Fruit fly (Drosophila melanogaster): Measurements from ENCODE around the gene Fdx2.

Fdx2 gene

dm6 chr3L:4283428-4284089 is 8.7 kb upstream of the Fdx2 start, which contains the start of the genes srw and CG1316 (continued):
- TF ChIP-seq Dp (GFP tag; optimal IDR thresholded peaks at IDR 0.05), result peak; percentile 62
- peak; percentile 56 for TF ChIP-seq CG4617 (GFP tag; optimal IDR thresholded peaks at IDR 0.05; ENCODE audit: borderline replicate concordance)
- no peak for TF ChIP-seq chinmo (GFP tag; IDR thresholded peaks at IDR 0.05; ENCODE audit: partially characterized antibody)
- no peak for TF ChIP-seq cad (GFP tag; optimal IDR thresholded peaks at IDR 0.05)
- TF ChIP-seq CG12104 (GFP tag; optimal IDR thresholded peaks at IDR 0.05), result no peak
- TF ChIP-seq CG14710 (tag; optimal IDR thresholded peaks at IDR 0.05), result peak; percentile 20
- TF ChIP-seq CG17829 (tag; optimal IDR thresholded peaks at IDR 0.05), result peak; percentile 21
- TF ChIP-seq Stat92E (GFP tag; optimal IDR thresholded peaks at IDR 0.05), result no peak
- TF ChIP-seq Rfx (GFP tag; IDR thresholded peaks at IDR 0.05), result 0 out of 2 replicates have a peak, but pooled peaks have one; percentile 38
- no peak for TF ChIP-seq CG2129 (GFP tag; IDR thresholded peaks at IDR 0.05; ENCODE audit: partially characterized antibody)
- no peak for TF ChIP-seq NC2α (GFP tag; optimal IDR thresholded peaks at IDR 0.05)
- TF ChIP-seq Rx (GFP tag; IDR thresholded peaks at IDR 0.05), result no peak
- TF ChIP-seq unc-4 (GFP tag; IDR thresholded peaks at IDR 0.05; ENCODE audit: partially characterized antibody), result 0 out of 2 replicates have a peak, but pooled peaks have one; percentile 39
- TF ChIP-seq CG12071 (GFP tag; optimal IDR thresholded peaks at IDR 0.05), result no peak
- no peak; the same call in 2 of the 3 replicates for TF ChIP-seq HLH4C (GFP tag; IDR thresholded peaks at IDR 0.05; ENCODE audit: partially characterized antibody)
- TF ChIP-seq HmgZ (tag; optimal IDR thresholded peaks at IDR 0.05), result peak; percentile 54
- TF ChIP-seq trem (tag; optimal IDR thresholded peaks at IDR 0.05), result peak; percentile 50
- peak; percentile 49 for TF ChIP-seq CG13287 (GFP tag; IDR thresholded peaks at IDR 0.05; ENCODE audit: partially characterized antibody)
- peak; percentile 15 for TF ChIP-seq phol (tag; optimal IDR thresholded peaks at IDR 0.05)
- TF ChIP-seq CG6791 (GFP tag; IDR thresholded peaks at IDR 0.05; ENCODE audit: partially characterized antibody), result peak; percentile 8; the same call in 1 of the 3 replicates
- TF ChIP-seq Sry-δ (GFP tag; optimal IDR thresholded peaks at IDR 0.05), result peak; percentile 81
- TF ChIP-seq CG1603 (tag; optimal IDR thresholded peaks at IDR 0.05), result peak; percentile 52
- peak; percentile 17 for TF ChIP-seq Fer1 (GFP tag; optimal IDR thresholded peaks at IDR 0.05)
- TF ChIP-seq da (GFP tag; optimal IDR thresholded peaks at IDR 0.05), result no peak
- TF ChIP-seq sens (GFP tag), result peak; percentile 26
- peak; percentile 23 for TF ChIP-seq sug (tag; optimal IDR thresholded peaks at IDR 0.05)
- peak; percentile 60 for TF ChIP-seq pzg (GFP tag; optimal IDR thresholded peaks at IDR 0.05)
- TF ChIP-seq CG34224 (GFP tag; IDR thresholded peaks at IDR 0.05; ENCODE audit: partially characterized antibody), result peak; percentile 44; the same call in 1 of the 3 replicates
- no peak for TF ChIP-seq pita (GFP tag; optimal IDR thresholded peaks at IDR 0.05)
- peak; percentile 67 for TF ChIP-seq Myb (GFP tag; optimal IDR thresholded peaks at IDR 0.05)
- TF ChIP-seq Gsc (GFP tag; IDR thresholded peaks at IDR 0.05), result no peak
- TF ChIP-seq CG9932 (GFP tag; IDR thresholded peaks at IDR 0.05), result no peak
- no peak for TF ChIP-seq CG1602 (GFP tag; optimal IDR thresholded peaks at IDR 0.05)
- TF ChIP-seq Dip3 (GFP tag; optimal IDR thresholded peaks at IDR 0.05), result no peak
- no peak for TF ChIP-seq Kr (GFP tag; optimal IDR thresholded peaks at IDR 0.05)
- TF ChIP-seq amos (GFP tag; IDR thresholded peaks at IDR 0.05; ENCODE audit: partially characterized antibody), result peak; percentile 50; the same call in 1 of the 2 replicates
- no peak for TF ChIP-seq onecut (GFP tag; IDR thresholded peaks at IDR 0.05)
- TF ChIP-seq Doc3 (GFP tag; IDR thresholded peaks at IDR 0.05; ENCODE audit: partially characterized antibody), result 0 out of 3 replicates have a peak, but pooled peaks have one; percentile 16
- peak; percentile 32 for TF ChIP-seq CG30020 (tag; optimal IDR thresholded peaks at IDR 0.05)
- 0 out of 2 replicates have a peak, but pooled peaks have one; percentile 40 for TF ChIP-seq Atf6 (GFP tag; IDR thresholded peaks at IDR 0.05)
- peak; percentile 58 for TF ChIP-seq Ets65A (GFP tag)
- TF ChIP-seq MBD-R2 (GFP tag; IDR thresholded peaks at IDR 0.05), result peak; percentile 75
- TF ChIP-seq bbx (GFP tag; IDR thresholded peaks at IDR 0.05; ENCODE audit: partially characterized antibody), result peak; percentile 60
- TF ChIP-seq YL-1 (GFP tag; optimal IDR thresholded peaks at IDR 0.05), result peak; percentile 82
- TF ChIP-seq CG15514 (GFP tag; optimal IDR thresholded peaks at IDR 0.05), result peak; percentile 99
- 0 out of 4 replicates have a peak, but pooled peaks have one; percentile 14 for TF ChIP-seq Dll (GFP tag; IDR thresholded peaks at IDR 0.05; ENCODE audit: partially characterized antibody)
- no peak for TF ChIP-seq Side (GFP tag; optimal IDR thresholded peaks at IDR 0.05)
- peak; percentile 4 for TF ChIP-seq CG34376 (GFP tag; optimal IDR thresholded peaks at IDR 0.05)
